Fruit fly (Drosophila melanogaster) S2 (cell line): ENCODE data around the gene CG44532.

Experiments used
- CG8478 ChIP-seq: fragments of >200 bp; optimal IDR thresholded peaks from 2 replicates; lab custom pipeline; 2018
- CTCF ChIP-seq, 2 experiments: fragments of >200 bp; optimal IDR thresholded peaks; 2 replicates each; lab custom pipeline; 2018

dm6 chrX:9192429-9192828 is 30.5 kb downstream of the CG44532 start, which contains the start of gene CG12056:
- TF ChIP-seq CTCF (optimal IDR thresholded peaks at IDR 0.05; lab: Kevin White, UChicago) (no peak), CG8478 (lab: Kevin White, UChicago) (no peak)
